Fruit fly (Drosophila melanogaster) whole organism: ENCODE results near the gene CG2656.

ENCODE experiments used
- CG8478 ChIP-seq: fragments of >200 bp; optimal IDR thresholded peaks from 2 replicates; lab custom pipeline; 2018; ENCODE audit warnings: inconsistent platforms
- Dll ChIP-seq: fragments of >200 bp; optimal IDR thresholded peaks from 2 replicates; lab custom pipeline; 2017
- EcR ChIP-seq, 2 experiments: fragments of >200 bp; optimal IDR thresholded peaks; 2 replicates each; lab custom pipeline; 2017; ENCODE audit warnings: missing biosample characterization in 2 of 2, missing genetic modification characterization in 2 of 2, missing genetic modification reagents in 2 of 2
- pan ChIP-seq: fragments of >200 bp; optimal IDR thresholded peaks from 2 replicates; lab custom pipeline; 2017
- psq ChIP-seq: fragments of >200 bp; optimal IDR thresholded peaks from 2 replicates; lab custom pipeline; 2017
- usp ChIP-seq: fragments of >200 bp; optimal IDR thresholded peaks from 2 replicates; lab custom pipeline; 2017; ENCODE audit warnings: missing biosample characterization, missing genetic modification characterization, mixed read lengths

The CG2656 gene

dm6 chr3R:7144245-7144904 is at the start of gene CG2656, which contains the start of gene CG14610:
TSS of gene CG2656 (plus strand) at chr3R:7144724.
TSS of gene CG14610 (minus strand) at chr3R:7144295.
- TF ChIP-seq usp, result no peak
- no peak for TF ChIP-seq EcR (GFP tag; optimal IDR thresholded peaks at IDR 0.05; lab: Kevin White, UChicago)
- no peak for TF ChIP-seq pan (lab: Kevin White, UChicago)
- no peak for TF ChIP-seq CG8478 (lab: Kevin White, UChicago)
- no peak for TF ChIP-seq psq (lab: Kevin White, UChicago)
- no peak for TF ChIP-seq Dll (lab: Kevin White, UChicago)

dm6 chr3R:7102853-7103833 is 41.4 kb upstream of the CG2656 start:
- TF ChIP-seq CG8478 (lab: Kevin White, UChicago) (no peak), usp (no peak), psq (lab: Kevin White, UChicago) (no peak), pan (lab: Kevin White, UChicago) (no peak), Dll (lab: Kevin White, UChicago) (no peak), EcR (GFP tag; optimal IDR thresholded peaks at IDR 0.05; lab: Kevin White, UChicago) (no peak)

- TF ChIP-seq psq (lab: Kevin White, UChicago) (no peak), Dll (lab: Kevin White, UChicago) (no peak), EcR (GFP tag; optimal IDR thresholded peaks at IDR 0.05; lab: Kevin White, UChicago) (no peak), pan (lab: Kevin White, UChicago) (no peak), CG8478 (lab: Kevin White, UChicago) (no peak), usp (no peak)
These were observed 40.2 kb upstream of the CG2656 start for dm6 chr3R:7104308-7104707.

dm6 chr3R:7105503-7106164 is 38.9 kb upstream of the CG2656 start:
- TF ChIP-seq usp (no peak), Dll (lab: Kevin White, UChicago) (no peak), EcR (GFP tag; optimal IDR thresholded peaks at IDR 0.05; lab: Kevin White, UChicago) (no peak), pan (lab: Kevin White, UChicago) (peak; percentile 5)

- TF ChIP-seq psq (lab: Kevin White, UChicago) (no peak), Dll (lab: Kevin White, UChicago) (peak; percentile 94), EcR (GFP tag; optimal IDR thresholded peaks at IDR 0.05; lab: Kevin White, UChicago) (peak in 1 of 2 experiments; percentile 95)
These were observed 36.6 kb upstream of the CG2656 start for dm6 chr3R:7107713-7108588.

dm6 chr3R:7108589-7109312 is 35.8 kb upstream of the CG2656 start:
- TF ChIP-seq psq (lab: Kevin White, UChicago) (no peak), pan (lab: Kevin White, UChicago) (no peak)

DNA sequence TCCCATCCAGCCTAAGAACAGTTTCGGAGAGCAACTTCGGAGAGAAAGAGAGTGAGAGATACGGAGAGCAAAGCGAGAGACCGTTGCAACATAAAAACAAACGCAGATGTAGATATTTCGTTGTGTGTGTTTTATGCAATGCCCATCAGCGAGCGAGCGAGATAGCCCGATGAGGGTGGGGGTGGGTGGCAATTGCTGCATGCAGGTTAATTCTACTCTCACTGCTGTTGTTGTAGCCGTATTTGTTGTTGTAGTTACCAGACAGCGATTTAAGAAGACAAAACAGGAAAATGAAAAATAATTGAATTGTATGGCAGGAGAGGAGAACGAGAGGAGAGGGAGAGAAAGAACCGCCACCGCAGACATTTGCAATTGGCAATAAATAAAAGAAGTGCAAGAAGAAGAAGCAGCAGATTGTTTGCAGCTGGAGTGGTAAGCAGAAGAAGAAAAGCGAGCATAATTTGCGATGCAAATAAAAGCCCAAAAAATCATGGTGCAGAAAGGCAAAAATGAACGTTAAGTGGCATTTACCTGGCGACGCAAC is 34.7 kb upstream of the CG2656 start:
- TF ChIP-seq pan (lab: Kevin White, UChicago), result no peak
- TF ChIP-seq EcR (GFP tag; optimal IDR thresholded peaks at IDR 0.05; lab: Kevin White, UChicago), result peak in 1 of 2 experiments; percentile 59

DNA sequence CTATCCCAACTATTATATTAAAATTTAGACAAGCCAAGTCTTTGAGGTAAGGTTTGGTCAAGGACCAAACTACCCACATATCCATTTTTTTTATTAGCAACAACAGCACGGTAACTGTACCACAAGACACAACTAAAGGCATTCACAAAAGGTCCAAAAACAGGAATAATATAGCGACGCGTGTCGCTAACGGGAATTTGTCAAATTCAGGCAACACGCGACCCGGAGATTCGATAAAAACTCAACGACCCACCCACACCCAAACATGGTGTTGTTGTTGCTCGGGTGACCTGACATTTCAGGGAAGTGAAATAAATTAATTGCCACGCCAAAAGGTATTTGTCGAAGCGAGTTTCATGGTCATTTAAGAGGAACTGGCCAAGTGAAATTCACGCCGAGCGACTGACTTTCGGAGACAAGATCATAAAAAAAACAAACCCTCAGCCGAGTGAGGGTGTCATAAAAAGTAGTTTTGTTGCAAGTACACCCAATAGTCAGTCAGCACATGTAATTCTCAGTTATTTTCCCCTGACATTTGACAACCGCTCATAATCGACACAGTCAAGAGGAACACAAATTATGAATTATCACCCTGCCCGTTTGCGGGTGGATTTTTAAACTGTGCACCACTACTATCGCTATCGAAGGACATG is 33.2 kb upstream of the CG2656 start:
- TF ChIP-seq psq (lab: Kevin White, UChicago) (no peak), CG8478 (lab: Kevin White, UChicago) (no peak), pan (lab: Kevin White, UChicago) (no peak), usp (no peak), EcR (GFP tag; optimal IDR thresholded peaks at IDR 0.05; lab: Kevin White, UChicago) (no peak), Dll (lab: Kevin White, UChicago) (no peak)

DNA sequence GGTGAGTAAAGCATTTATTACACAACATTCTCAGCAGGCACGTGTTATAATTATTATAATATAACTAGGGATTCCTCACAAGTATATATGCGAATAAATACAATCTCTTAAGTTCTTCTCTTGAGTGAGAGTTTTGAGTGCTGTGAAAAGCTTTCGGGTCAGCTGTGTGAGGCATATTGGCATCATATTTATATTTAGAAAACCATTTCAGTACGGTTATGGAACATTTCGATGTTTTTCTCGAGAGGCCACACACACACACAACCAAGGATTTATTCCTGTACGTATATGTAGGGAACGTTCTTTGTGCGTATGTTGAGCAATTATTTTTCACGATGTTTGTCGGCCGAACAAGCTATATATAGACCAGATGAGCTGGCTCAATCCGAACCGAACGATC is 31.5 kb upstream of the CG2656 start:
- TF ChIP-seq usp, result no peak
- TF ChIP-seq CG8478 (lab: Kevin White, UChicago), result no peak
- TF ChIP-seq Dll (lab: Kevin White, UChicago), result no peak
- no peak for TF ChIP-seq EcR (GFP tag; optimal IDR thresholded peaks at IDR 0.05; lab: Kevin White, UChicago)
- TF ChIP-seq psq (lab: Kevin White, UChicago), result no peak
- no peak for TF ChIP-seq pan (lab: Kevin White, UChicago)

DNA sequence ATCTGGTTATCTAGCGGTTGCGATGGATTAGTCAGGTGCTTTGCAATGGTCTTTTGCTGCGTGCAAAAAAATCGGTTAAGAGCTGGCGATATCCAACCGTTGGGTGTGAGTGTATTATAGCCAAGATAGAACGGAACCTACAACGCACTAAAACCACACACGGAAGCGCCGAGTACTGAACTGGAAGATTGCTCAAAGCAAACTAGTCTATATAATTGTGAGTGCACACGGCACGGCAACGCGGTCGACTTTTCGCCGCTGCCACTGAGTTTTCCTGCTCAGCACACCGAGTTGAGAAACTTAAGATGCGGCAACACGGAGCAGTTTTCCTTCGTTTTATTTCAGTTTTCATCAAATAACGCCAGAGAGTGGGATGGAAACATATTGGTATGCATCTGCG is 28.0 kb upstream of the CG2656 start:
- no peak for TF ChIP-seq psq (lab: Kevin White, UChicago)
- TF ChIP-seq pan (lab: Kevin White, UChicago), result no peak
- no peak for TF ChIP-seq CG8478 (lab: Kevin White, UChicago)
- TF ChIP-seq Dll (lab: Kevin White, UChicago), result no peak
- no peak for TF ChIP-seq usp
- no peak for TF ChIP-seq EcR (GFP tag; optimal IDR thresholded peaks at IDR 0.05; lab: Kevin White, UChicago)
